Fruit fly (Drosophila melanogaster) whole organism, embryonic: ENCODE results near the gene lark.

ENCODE experiments used
- Aef1 ChIP-seq: fragments of 200-800 bp; sonication (Bioruptor generic); IDR thresholded peaks from 3 replicates; pipeline ENCODE4 v1.3.6; 2022; ENCODE audit warnings: missing biosample characterization, missing genetic modification characterization
- Asciz ChIP-seq: fragments of 200-800 bp; sonication (Bioruptor generic); optimal IDR thresholded peaks from 2 replicates; lab custom pipeline; 2017; ENCODE audit warnings: missing biosample characterization, mild to moderate bottlenecking, missing genetic modification characterization, missing genetic modification reagents
- Bteb2 ChIP-seq: fragments of 200-800 bp; sonication (Bioruptor generic); optimal IDR thresholded peaks from 2 replicates; lab custom pipeline; 2016; ENCODE audit warnings: missing biosample characterization, missing genetic modification characterization
- CG10147 ChIP-seq: fragments of 200-800 bp; sonication (Bioruptor generic); optimal IDR thresholded peaks from 2 replicates; lab custom pipeline; 2019; ENCODE audit warnings: missing biosample characterization, mild to moderate bottlenecking, missing genetic modification characterization, moderate library complexity
- CG10431 ChIP-seq: fragments of 200-800 bp; sonication (Bioruptor generic); optimal IDR thresholded peaks from 3 replicates; lab custom pipeline; 2018; ENCODE audit warnings: missing biosample characterization, mild to moderate bottlenecking, missing genetic modification characterization
- CG10979 ChIP-seq: fragments of 200-800 bp; sonication (Bioruptor generic); optimal IDR thresholded peaks from 2 replicates; lab custom pipeline; 2018; ENCODE audit warnings: missing biosample characterization, mild to moderate bottlenecking, missing genetic modification characterization, moderate library complexity
- CG12236 ChIP-seq: fragments of 200-800 bp; sonication (Bioruptor generic); optimal IDR thresholded peaks from 2 replicates; lab custom pipeline; 2016; ENCODE audit warnings: missing biosample characterization, missing genetic modification characterization
- CG12299 ChIP-seq: fragments of 200-800 bp; sonication (Bioruptor generic); optimal IDR thresholded peaks from 2 replicates; lab custom pipeline; 2018; ENCODE audit warnings: missing biosample characterization, mild to moderate bottlenecking, missing genetic modification characterization
- CG13296 ChIP-seq: fragments of 200-800 bp; sonication (Bioruptor generic); optimal IDR thresholded peaks from 3 replicates; lab custom pipeline; 2018; ENCODE audit warnings: missing biosample characterization, mild to moderate bottlenecking, missing genetic modification characterization
- CG15073 ChIP-seq: fragments of 200-800 bp; sonication (Bioruptor generic); optimal IDR thresholded peaks from 2 replicates; lab custom pipeline; 2016; ENCODE audit warnings: missing biosample characterization, missing genetic modification characterization
- CG1603 ChIP-seq: fragments of 200-800 bp; sonication (Bioruptor generic); optimal IDR thresholded peaks from 2 replicates; lab custom pipeline; 2019; ENCODE audit warnings: missing biosample characterization, mild to moderate bottlenecking, missing genetic modification characterization, moderate library complexity
- CG30403 ChIP-seq: fragments of 200-800 bp; sonication (Bioruptor generic); optimal IDR thresholded peaks from 3 replicates; lab custom pipeline; 2016; ENCODE audit warnings: missing biosample characterization, missing genetic modification characterization
- CG30431 ChIP-seq: fragments of 200-800 bp; sonication (Bioruptor generic); optimal IDR thresholded peaks from 2 replicates; lab custom pipeline; 2017; ENCODE audit warnings: missing biosample characterization, missing genetic modification characterization
- CG31441 ChIP-seq: fragments of 200-800 bp; sonication (Bioruptor generic); IDR thresholded peaks from 2 replicates; pipeline ENCODE4 v1.3.6; 2022; ENCODE audit warnings: missing biosample characterization, missing genetic modification characterization
- CG32532 ChIP-seq: fragments of 200-800 bp; sonication (Bioruptor generic); IDR thresholded peaks from 2 replicates; pipeline ENCODE4 v1.3.6; 2022; ENCODE audit warnings: missing biosample characterization, missing genetic modification characterization
- CG5245 ChIP-seq: fragments of 200-800 bp; sonication (Bioruptor generic); optimal IDR thresholded peaks from 3 replicates; lab custom pipeline; 2016; ENCODE audit warnings: missing biosample characterization, missing genetic modification characterization
- CG7372 ChIP-seq: fragments of 200-800 bp; sonication (Bioruptor generic); IDR thresholded peaks from 2 replicates; pipeline ENCODE4 v1.3.6; 2022; ENCODE audit warnings: missing biosample characterization, missing genetic modification characterization
- CG8089 ChIP-seq: fragments of 200-800 bp; sonication (Bioruptor generic); optimal IDR thresholded peaks from 3 replicates; lab custom pipeline; 2016; ENCODE audit warnings: missing biosample characterization, missing genetic modification characterization
- CG8359 ChIP-seq: fragments of 200-800 bp; sonication (Bioruptor generic); optimal IDR thresholded peaks from 2 replicates; lab custom pipeline; 2017; ENCODE audit warnings: missing biosample characterization, mild to moderate bottlenecking, missing genetic modification characterization, borderline replicate concordance
- CG9609 ChIP-seq: fragments of 200-800 bp; sonication (Bioruptor generic); optimal IDR thresholded peaks from 3 replicates; lab custom pipeline; 2016; ENCODE audit warnings: missing biosample characterization, missing genetic modification characterization
- CHES-1-like ChIP-seq: fragments of 200-800 bp; sonication (Bioruptor generic); optimal IDR thresholded peaks from 2 replicates; lab custom pipeline; 2016; ENCODE audit warnings: missing biosample characterization, missing genetic modification characterization
- Chrac-16 ChIP-seq: fragments of 200-800 bp; sonication (Bioruptor generic); optimal IDR thresholded peaks from 3 replicates; lab custom pipeline; 2016; ENCODE audit warnings: missing biosample characterization, missing genetic modification characterization
- Deaf1 ChIP-seq: fragments of 200-800 bp; optimal IDR thresholded peaks from 3 replicates; lab custom pipeline; 2019; ENCODE audit warnings: missing biosample characterization, mild to moderate bottlenecking, missing genetic modification characterization, moderate library complexity
- Doc3 ChIP-seq: fragments of 200-800 bp; sonication (Bioruptor generic); IDR thresholded peaks from 3 replicates; pipeline ENCODE4 v1.3.6; 2022; ENCODE audit warnings: missing biosample characterization, missing genetic modification characterization; ENCODE audit not compliant: partially characterized antibody
- Ets65A ChIP-seq: fragments of 200-800 bp; sonication (Bioruptor generic); peaks from one replicate; lab custom pipeline; 2016; ENCODE audit warnings: missing biosample characterization, missing genetic modification characterization
- HLH3B ChIP-seq: fragments of 200-800 bp; sonication (Bioruptor generic); IDR thresholded peaks from 2 replicates; pipeline ENCODE4 v1.3.6; 2022; ENCODE audit warnings: missing biosample characterization, missing genetic modification characterization
- Hr78 ChIP-seq, 2 experiments: fragments of 200-800 bp in 1 of 2; fragments of >200 bp in 1 of 2; sonication (Bioruptor generic) in 1 of 2; optimal IDR thresholded peaks; 2 replicates each; lab custom pipeline; 2017 to 2019; ENCODE audit warnings: missing biosample characterization in 2 of 2, missing genetic modification characterization in 2 of 2, mild to moderate bottlenecking in 1 of 2, moderate library complexity in 1 of 2
- Myb ChIP-seq: fragments of 200-800 bp; sonication (Bioruptor generic); optimal IDR thresholded peaks from 2 replicates; lab custom pipeline; 2016; ENCODE audit warnings: missing biosample characterization, missing genetic modification characterization
- Nf-YC ChIP-seq: fragments of 200-800 bp; optimal IDR thresholded peaks from 3 replicates; lab custom pipeline; 2019; ENCODE audit warnings: missing biosample characterization, mild to moderate bottlenecking, missing genetic modification characterization, moderate library complexity
- Oli ChIP-seq: fragments of 200-800 bp; sonication (Bioruptor generic); optimal IDR thresholded peaks from 2 replicates; lab custom pipeline; 2018; ENCODE audit warnings: missing biosample characterization, mild to moderate bottlenecking, missing genetic modification characterization, moderate library complexity
- Opbp ChIP-seq: fragments of 200-800 bp; sonication (Bioruptor generic); IDR thresholded peaks from 3 replicates; pipeline ENCODE4 v1.3.6; 2022; ENCODE audit warnings: missing biosample characterization, missing genetic modification characterization; ENCODE audit not compliant: partially characterized antibody
- Ptx1 ChIP-seq: fragments of 200-800 bp; sonication (Bioruptor generic); IDR thresholded peaks from 2 replicates; pipeline ENCODE4 v1.3.6; 2022; ENCODE audit warnings: missing biosample characterization, missing genetic modification characterization
- Scr ChIP-seq: fragments of 200-800 bp; sonication (Bioruptor generic); IDR thresholded peaks from 2 replicates; pipeline ENCODE4 v1.3.6; 2022; ENCODE audit warnings: missing biosample characterization, missing genetic modification characterization; ENCODE audit not compliant: partially characterized antibody
- Ssrp ChIP-seq: fragments of 200-800 bp; sonication (Bioruptor generic); optimal IDR thresholded peaks from 2 replicates; lab custom pipeline; 2018; ENCODE audit warnings: missing biosample characterization, mild to moderate bottlenecking, missing genetic modification characterization, moderate library complexity
- ac ChIP-seq: fragments of 200-800 bp; sonication (Bioruptor generic); optimal IDR thresholded peaks from 3 replicates; lab custom pipeline; 2017; ENCODE audit warnings: missing biosample characterization, mild to moderate bottlenecking, missing genetic modification characterization
- bigmax ChIP-seq: fragments of 200-800 bp; sonication (Bioruptor generic); optimal IDR thresholded peaks from 2 replicates; lab custom pipeline; 2018; ENCODE audit warnings: missing biosample characterization, mild to moderate bottlenecking, missing genetic modification characterization
- ems ChIP-seq: fragments of 200-800 bp; sonication (Bioruptor generic); optimal IDR thresholded peaks from 3 replicates; lab custom pipeline; 2016; ENCODE audit warnings: missing biosample characterization, missing genetic modification characterization
- exex ChIP-seq: fragments of 200-800 bp; sonication (Bioruptor generic); optimal IDR thresholded peaks from 4 replicates; lab custom pipeline; 2018; ENCODE audit warnings: missing biosample characterization, mild to moderate bottlenecking, missing genetic modification characterization, moderate library complexity
- fd102C ChIP-seq: fragments of 200-800 bp; sonication (Bioruptor generic); optimal IDR thresholded peaks from 2 replicates; lab custom pipeline; 2018; ENCODE audit warnings: missing biosample characterization, mild to moderate bottlenecking, missing genetic modification characterization, moderate library complexity
- fu2 ChIP-seq: fragments of 200-800 bp; sonication (Bioruptor generic); optimal IDR thresholded peaks from 2 replicates; lab custom pipeline; 2016; ENCODE audit warnings: missing biosample characterization, missing genetic modification characterization
- gce ChIP-seq: fragments of 200-800 bp; sonication (Bioruptor generic); IDR thresholded peaks from 3 replicates; pipeline ENCODE4 v1.3.6; 2022; ENCODE audit warnings: missing biosample characterization, missing genetic modification characterization
- gro ChIP-seq: fragments of 200-800 bp; sonication (Bioruptor generic); optimal IDR thresholded peaks from 2 replicates; lab custom pipeline; 2016; ENCODE audit warnings: missing biosample characterization, missing genetic modification characterization
- insv ChIP-seq, 2 experiments: fragments of 200-800 bp; sonication (Bioruptor generic); optimal IDR thresholded peaks; 3 replicates each; lab custom pipeline; 2016 to 2018; ENCODE audit warnings: missing biosample characterization in 2 of 2, missing genetic modification characterization in 2 of 2
- kni ChIP-seq: fragments of 200-800 bp; sonication (Bioruptor generic); optimal IDR thresholded peaks from 3 replicates; lab custom pipeline; 2017; ENCODE audit warnings: mild to moderate bottlenecking, missing biosample characterization, missing genetic modification reagents, missing genetic modification characterization
- lov ChIP-seq, 2 experiments: fragments of 200-800 bp in 1 of 2; fragments of >200 bp in 1 of 2; sonication (Bioruptor generic) in 1 of 2; IDR thresholded peaks in 1 of 2; optimal IDR thresholded peaks in 1 of 2; 2 replicates in 1 of 2; 3 replicates in 1 of 2; pipeline versions ENCODE4 v1.3.6 to Lab custom; 2017 to 2022; ENCODE audit warnings: missing biosample characterization in 1 of 2, missing genetic modification characterization in 1 of 2
- mirr ChIP-seq: fragments of 200-800 bp; sonication (Bioruptor generic); optimal IDR thresholded peaks from 3 replicates; lab custom pipeline; 2018; ENCODE audit warnings: missing biosample characterization, mild to moderate bottlenecking, missing genetic modification characterization
- phol ChIP-seq: fragments of 200-800 bp; sonication (Bioruptor generic); optimal IDR thresholded peaks from 3 replicates; lab custom pipeline; 2018; ENCODE audit warnings: missing biosample characterization, mild to moderate bottlenecking, missing genetic modification characterization, moderate library complexity
- slp2 ChIP-seq: fragments of 200-800 bp; sonication (Bioruptor generic); optimal IDR thresholded peaks from 2 replicates; lab custom pipeline; 2016; ENCODE audit warnings: missing biosample characterization, missing genetic modification characterization
- wdn ChIP-seq: fragments of 200-800 bp; sonication (Bioruptor generic); IDR thresholded peaks from 2 replicates; pipeline ENCODE4 v1.3.6; 2022; ENCODE audit warnings: missing biosample characterization, missing genetic modification characterization
- wor ChIP-seq: fragments of 200-800 bp; sonication (Bioruptor generic); IDR thresholded peaks from 2 replicates; pipeline ENCODE4 v1.3.6; 2022; ENCODE audit warnings: missing biosample characterization, missing genetic modification characterization

The lark gene

DNA sequence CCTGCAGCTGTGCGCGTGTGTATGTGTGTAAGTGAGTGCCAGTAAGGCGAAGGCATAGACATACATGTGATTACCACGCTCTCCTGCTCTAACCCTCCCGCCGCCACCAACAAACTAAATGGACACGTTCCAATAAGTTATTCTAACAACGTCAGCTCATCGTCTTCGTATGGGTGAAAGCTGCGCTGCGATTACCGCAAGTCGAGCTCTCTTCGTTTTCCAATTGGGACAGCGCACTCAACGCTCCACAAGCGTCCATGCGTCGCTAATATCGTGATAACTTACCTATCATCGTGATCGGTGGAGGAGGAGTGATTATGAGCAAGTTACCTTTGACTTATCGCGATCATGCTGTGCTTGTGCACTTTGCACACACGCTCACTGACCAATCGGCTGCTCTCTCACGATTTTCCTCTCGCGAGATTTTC is 22.0 kb downstream of the lark start (continued):
- TF ChIP-seq Doc3 (GFP tag; lab: Robert Waterston, UW) (no peak), Ssrp (tag; lab: Kevin White, UChicago) (no peak), CG32532 (no peak), Ptx1 (GFP tag; lab: Robert Waterston, UW) (0 out of 2 replicates have a peak, but pooled peaks have one; percentile 20), Asciz (GFP tag; lab: Kevin White, UChicago) (peak; percentile 59), exex (tag; lab: Kevin White, UChicago) (peak; percentile 71), mirr (peak; percentile 23), CG10431 (GFP tag; lab: Kevin White, UChicago) (peak; percentile 99), CG15073 (GFP tag; lab: Kevin White, UChicago) (no peak), Ets65A (GFP tag; lab: Kevin White, UChicago) (no peak), kni (GFP tag; lab: Kevin White, UChicago) (peak; percentile 97), gro (GFP tag; lab: Kevin White, UChicago) (peak; percentile 40), Myb (GFP tag; lab: Kevin White, UChicago) (no peak), CG1603 (tag; lab: Kevin White, UChicago) (peak; percentile 2), phol (tag; lab: Kevin White, UChicago) (peak; percentile 41), CG31441 (peak; percentile 39; the same call in 1 of the 2 replicates), wdn (GFP tag; lab: Robert Waterston, UW) (no peak), CG30431 (GFP tag; lab: Kevin White, UChicago) (no peak), CG30403 (GFP tag; lab: Kevin White, UChicago) (peak; percentile 13), Oli (tag; lab: Kevin White, UChicago) (no peak), bigmax (GFP tag; lab: Kevin White, UChicago) (no peak), CG8359 (no peak), slp2 (GFP tag; lab: Kevin White, UChicago) (no peak), Hr78 (GFP tag; optimal IDR thresholded peaks at IDR 0.05; lab: Kevin White, UChicago) (peak in 1 of 2 experiments; percentile 95), Aef1 (GFP tag; lab: Robert Waterston, UW) (no peak), CG13296 (GFP tag; lab: Kevin White, UChicago) (peak; percentile 17), Opbp (no peak), ac (GFP tag; lab: Kevin White, UChicago) (peak; percentile 56), CG9609 (GFP tag; lab: Kevin White, UChicago) (no peak), CG8089 (GFP tag; lab: Kevin White, UChicago) (no peak), CHES-1-like (GFP tag; lab: Kevin White, UChicago) (no peak), CG10147 (GFP tag; lab: Kevin White, UChicago) (no peak), ems (no peak), CG12236 (GFP tag; lab: Kevin White, UChicago) (no peak), wor (GFP tag; lab: Robert Waterston, UW) (no peak), CG5245 (peak; percentile 2), Bteb2 (no peak), gce (GFP tag; lab: Robert Waterston, UW) (peak; percentile 47; the same call in 1 of the 3 replicates), fd102C (GFP tag; lab: Kevin White, UChicago) (no peak), Scr (no peak), fu2 (GFP tag; lab: Kevin White, UChicago) (no peak), Chrac-16 (no peak), Deaf1 (peak; percentile 41), Nf-YC (peak; percentile 82), HLH3B (GFP tag; lab: Robert Waterston, UW) (peak; percentile 58; the same call in 1 of the 2 replicates), lov (optimal IDR thresholded peaks at IDR 0.05; lab: Kevin White, UChicago) (no peak), lov (GFP tag; IDR thresholded peaks at IDR 0.05; lab: Robert Waterston, UW) (0 out of 3 replicates have a peak, but pooled peaks have one; percentile 42), insv (GFP tag; optimal IDR thresholded peaks at IDR 0.05; lab: Kevin White, UChicago) (peak in 1 of 2 experiments; percentile 75), CG12299 (tag; lab: Kevin White, UChicago) (no peak), CG7372 (GFP tag; lab: Robert Waterston, UW) (no peak), CG10979 (tag; lab: Kevin White, UChicago) (peak; percentile 0)
